Fruit fly (Drosophila melanogaster): ENCODE measurements around the gene CG15563.

The CG15563 gene

DNA sequence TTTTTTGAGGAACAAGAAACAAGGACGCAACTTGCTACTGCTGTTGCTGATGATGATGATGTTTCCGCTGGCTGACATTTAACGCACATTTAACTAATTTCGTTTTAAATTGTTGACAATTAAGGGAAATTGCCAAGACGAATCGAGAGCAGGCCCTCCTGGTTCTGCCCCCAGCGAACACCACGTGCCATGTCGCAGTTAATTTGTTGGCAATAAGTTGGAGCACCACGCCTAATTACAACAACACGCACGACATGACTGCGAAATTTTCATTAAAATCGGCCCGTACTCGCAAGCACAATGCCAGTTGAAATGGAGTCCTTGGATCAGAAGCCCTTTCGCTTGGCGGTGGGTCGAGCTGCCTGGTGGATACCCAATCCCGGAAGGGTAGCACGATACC is 33.3 kb upstream of the CG15563 start, which contains the start of gene ppk24:
Gene ppk24 (plus strand): TSS at position 301 of the 400 bp plus-strand sequence.
- TF ChIP-seq Med (GFP tag), result peak; percentile 17
- TF ChIP-seq CG31388 (GFP tag; optimal IDR thresholded peaks at IDR 0.05), result no peak

DNA sequence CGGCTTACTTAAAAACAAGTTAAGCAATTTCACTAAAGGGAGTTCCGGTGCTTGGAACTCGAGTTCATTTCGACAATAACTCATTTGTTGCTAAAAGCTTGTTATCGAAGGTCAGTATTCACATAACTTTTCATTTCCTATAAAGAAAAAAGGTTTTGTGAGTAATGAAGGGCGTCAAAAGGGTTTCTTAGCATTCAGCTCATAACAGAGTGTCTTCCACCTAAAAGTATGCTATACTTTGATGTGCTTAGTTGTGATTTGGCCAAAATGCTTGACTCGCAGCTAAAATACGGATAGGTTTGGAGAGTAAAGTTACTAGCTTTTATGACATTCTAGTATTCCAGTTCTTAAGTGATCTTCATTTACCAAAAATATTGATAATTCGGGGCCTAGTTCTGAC is 31.8 kb upstream of the CG15563 start:
- no peak for TF ChIP-seq ro (GFP tag; IDR thresholded peaks at IDR 0.05)
- peak; percentile 78; the same call in 2 of the 3 replicates for TF ChIP-seq CG2199 (GFP tag; IDR thresholded peaks at IDR 0.05)
- no peak for TF ChIP-seq CG9215 (GFP tag; IDR thresholded peaks at IDR 0.05)
- TF ChIP-seq Ets97D (GFP tag; optimal IDR thresholded peaks at IDR 0.05), result peak; percentile 97
- TF ChIP-seq wdn (GFP tag; IDR thresholded peaks at IDR 0.05), result no peak
- TF ChIP-seq hkb (optimal IDR thresholded peaks at IDR 0.05), result no peak
- TF ChIP-seq hkb (GFP tag; IDR thresholded peaks at IDR 0.05), result no peak
- no peak for TF ChIP-seq CG4820 (GFP tag; optimal IDR thresholded peaks at IDR 0.05)
- TF ChIP-seq CG15514 (GFP tag; optimal IDR thresholded peaks at IDR 0.05), result peak; percentile 63
- TF ChIP-seq Ets65A (GFP tag), result peak; percentile 7
- TF ChIP-seq CG32532 (GFP tag; IDR thresholded peaks at IDR 0.05), result peak; percentile 6; the same call in 1 of the 2 replicates
- TF ChIP-seq CG7839 (tag; optimal IDR thresholded peaks at IDR 0.05), result peak; percentile 22
- TF ChIP-seq CG4424 (GFP tag; optimal IDR thresholded peaks at IDR 0.05), result peak; percentile 0
- peak; percentile 63 for TF ChIP-seq Blimp-1 (GFP tag; optimal IDR thresholded peaks at IDR 0.05)
- peak; percentile 2 for TF ChIP-seq CG8281 (tag; optimal IDR thresholded peaks at IDR 0.05)
- no peak for TF ChIP-seq Drgx (GFP tag; IDR thresholded peaks at IDR 0.05)
- peak; percentile 20 for TF ChIP-seq CG13624 (GFP tag; optimal IDR thresholded peaks at IDR 0.05)
- TF ChIP-seq sens (GFP tag), result peak; percentile 58
- TF ChIP-seq Doc3 (GFP tag; IDR thresholded peaks at IDR 0.05; ENCODE audit: partially characterized antibody), result 0 out of 3 replicates have a peak, but pooled peaks have one; percentile 21
- TF ChIP-seq NC2β (GFP tag; optimal IDR thresholded peaks at IDR 0.05), result no peak
- no peak for TF ChIP-seq lilli (GFP tag; optimal IDR thresholded peaks at IDR 0.05)
- TF ChIP-seq Xrp1 (GFP tag; IDR thresholded peaks at IDR 0.05), result no peak
- TF ChIP-seq CG9609 (GFP tag; optimal IDR thresholded peaks at IDR 0.05), result no peak
- peak; percentile 30 for TF ChIP-seq CG7987 (GFP tag; optimal IDR thresholded peaks at IDR 0.05)
- no peak for TF ChIP-seq CG10267 (tag; optimal IDR thresholded peaks at IDR 0.05)
- peak in 1 of 2 experiments; percentile 30 for TF ChIP-seq Eip74EF (GFP tag; optimal IDR thresholded peaks at IDR 0.05)
- peak; percentile 39; the same call in 1 of the 2 replicates for TF ChIP-seq Rfx (GFP tag; IDR thresholded peaks at IDR 0.05)
- no peak for TF ChIP-seq Mad (GFP tag; optimal IDR thresholded peaks at IDR 0.05)
- no peak for TF ChIP-seq MTF-1 (GFP tag; optimal IDR thresholded peaks at IDR 0.05; ENCODE audit: borderline replicate concordance)
- TF ChIP-seq CG11723 (GFP tag; optimal IDR thresholded peaks at IDR 0.05), result no peak
- peak; percentile 18 for TF ChIP-seq caup (GFP tag; optimal IDR thresholded peaks at IDR 0.05; ENCODE audit: severe bottlenecking)
- peak; percentile 11 for TF ChIP-seq bcd (GFP tag; optimal IDR thresholded peaks at IDR 0.05)
- TF ChIP-seq stwl (tag; optimal IDR thresholded peaks at IDR 0.05), result peak; percentile 85
- TF ChIP-seq btn (GFP tag; optimal IDR thresholded peaks at IDR 0.05), result no peak
- TF ChIP-seq lov (optimal IDR thresholded peaks at IDR 0.05), result no peak
- 0 out of 3 replicates have a peak, but pooled peaks have one; percentile 23 for TF ChIP-seq lov (GFP tag; IDR thresholded peaks at IDR 0.05)
- no peak for TF ChIP-seq ac (GFP tag; optimal IDR thresholded peaks at IDR 0.05)
- TF ChIP-seq CG9797 (GFP tag; optimal IDR thresholded peaks at IDR 0.05), result no peak
- TF ChIP-seq Deaf1 (tag; optimal IDR thresholded peaks at IDR 0.05), result no peak
- TF ChIP-seq CG3838 (GFP tag; optimal IDR thresholded peaks at IDR 0.05), result no peak
- TF ChIP-seq CG18011 (GFP tag; optimal IDR thresholded peaks at IDR 0.05), result peak; percentile 95
- no peak for TF ChIP-seq abd-A (tag; optimal IDR thresholded peaks at IDR 0.05)
- peak; percentile 84 for TF ChIP-seq Med (GFP tag)
- peak; percentile 75 for TF ChIP-seq ftz-f1 (GFP tag; optimal IDR thresholded peaks at IDR 0.05)
- no peak for TF ChIP-seq sqz (GFP tag; optimal IDR thresholded peaks at IDR 0.05)
- peak; percentile 16 for TF ChIP-seq Abd-B (GFP tag; optimal IDR thresholded peaks at IDR 0.05)
- no peak for TF ChIP-seq salm (tag; optimal IDR thresholded peaks at IDR 0.05)
- no peak for TF ChIP-seq CG18764 (GFP tag; optimal IDR thresholded peaks at IDR 0.05)

Measured in whole organism, embryonic.